Fruit fly (Drosophila melanogaster): ENCODE results near the gene Cpr65Ay.
A peak's percentile ranks its signal among the peaks of the same experiment; 100 is the strongest.

Cpr65Ay gene

dm6 chr3L:6173826-6174255 is 15.4 kb upstream of the Cpr65Ay start, which contains the start of the genes fmt and CG7376 (continued):
- TF ChIP-seq Antp (GFP tag; optimal IDR thresholded peaks at IDR 0.05) (no peak), repo (GFP tag; optimal IDR thresholded peaks at IDR 0.05) (no peak), Sin3A (optimal IDR thresholded peaks at IDR 0.05) (peak; percentile 14), TFAM (GFP tag; optimal IDR thresholded peaks at IDR 0.05) (no peak), Sry-δ (GFP tag; optimal IDR thresholded peaks at IDR 0.05) (peak; percentile 76), CG10147 (GFP tag; optimal IDR thresholded peaks at IDR 0.05) (no peak), CG17912 (GFP tag; optimal IDR thresholded peaks at IDR 0.05) (no peak), ind (GFP tag; optimal IDR thresholded peaks at IDR 0.05) (peak; percentile 31), CG7963 (GFP tag; IDR thresholded peaks at IDR 0.05; ENCODE audit: partially characterized antibody) (peak; percentile 85), CG12155 (GFP tag; optimal IDR thresholded peaks at IDR 0.05) (peak; percentile 49), klu (GFP tag; IDR thresholded peaks at IDR 0.05) (no peak), CG10267 (tag; optimal IDR thresholded peaks at IDR 0.05) (peak; percentile 71), Rx (GFP tag; IDR thresholded peaks at IDR 0.05) (no peak), CG3726 (GFP tag; IDR thresholded peaks at IDR 0.05) (no peak), CG6791 (GFP tag; IDR thresholded peaks at IDR 0.05; ENCODE audit: partially characterized antibody) (peak; percentile 80), caup (GFP tag; optimal IDR thresholded peaks at IDR 0.05; ENCODE audit: severe bottlenecking) (no peak), fd3F (GFP tag; optimal IDR thresholded peaks at IDR 0.05) (peak; percentile 37), CG6175 (GFP tag; IDR thresholded peaks at IDR 0.05) (no peak), pzg (GFP tag; optimal IDR thresholded peaks at IDR 0.05) (peak; percentile 43), HLH4C (GFP tag; IDR thresholded peaks at IDR 0.05; ENCODE audit: partially characterized antibody) (peak; percentile 95), Hsf (GFP tag; optimal IDR thresholded peaks at IDR 0.05) (peak; percentile 20), CG31441 (GFP tag; IDR thresholded peaks at IDR 0.05) (no peak), CG17186 (GFP tag; optimal IDR thresholded peaks at IDR 0.05) (peak; percentile 39), CG7372 (GFP tag; IDR thresholded peaks at IDR 0.05) (no peak), BEAF-32 (GFP tag; optimal IDR thresholded peaks at IDR 0.05) (peak; percentile 63), CG7987 (GFP tag; optimal IDR thresholded peaks at IDR 0.05) (no peak), CG11398 (GFP tag; optimal IDR thresholded peaks at IDR 0.05) (no peak), dpn (GFP tag; optimal IDR thresholded peaks at IDR 0.05) (peak in 1 of 2 experiments; percentile 42), CG12391 (tag; optimal IDR thresholded peaks at IDR 0.05) (peak; percentile 68), yki (optimal IDR thresholded peaks at IDR 0.05) (no peak), CG10462 (GFP tag; optimal IDR thresholded peaks at IDR 0.05) (no peak), CG17829 (tag; optimal IDR thresholded peaks at IDR 0.05) (peak; percentile 69), Drgx (GFP tag; IDR thresholded peaks at IDR 0.05) (no peak), so (GFP tag; IDR thresholded peaks at IDR 0.05) (no peak), CG11696 (GFP tag; IDR thresholded peaks at IDR 0.05) (no peak), gcm (GFP tag; optimal IDR thresholded peaks at IDR 0.05) (no peak), hb (GFP tag; IDR thresholded peaks at IDR 0.05; ENCODE audit: partially characterized antibody) (peak; percentile 86), az2 (GFP tag; optimal IDR thresholded peaks at IDR 0.05) (peak; percentile 7), mam (GFP tag; optimal IDR thresholded peaks at IDR 0.05) (peak; percentile 3), CG14860 (GFP tag; IDR thresholded peaks at IDR 0.05; ENCODE audit: partially characterized antibody) (peak; percentile 89), usp (GFP tag; optimal IDR thresholded peaks at IDR 0.05) (no peak), mld (GFP tag; IDR thresholded peaks at IDR 0.05; ENCODE audit: partially characterized antibody) (peak; percentile 61; the same call in 2 of the 3 replicates), Dll (GFP tag; IDR thresholded peaks at IDR 0.05; ENCODE audit: partially characterized antibody) (peak; percentile 74; the same call in 3 of the 4 replicates), MBD-R2 (GFP tag; IDR thresholded peaks at IDR 0.05) (peak; percentile 46; the same call in 1 of the 2 replicates), odd (GFP tag; optimal IDR thresholded peaks at IDR 0.05) (no peak), jing (GFP tag; optimal IDR thresholded peaks at IDR 0.05) (no peak), stwl (tag; optimal IDR thresholded peaks at IDR 0.05) (peak; percentile 86), Atf6 (GFP tag; IDR thresholded peaks at IDR 0.05) (no peak), eve (GFP tag; optimal IDR thresholded peaks at IDR 0.05) (no peak), abd-A (tag; optimal IDR thresholded peaks at IDR 0.05) (no peak), knrl (GFP tag; IDR thresholded peaks at IDR 0.05; ENCODE audit: partially characterized antibody) (peak; percentile 76)
